Worm (Caenorhabditis elegans) whole organism, mixed stage, embryonic: ENCODE measurements around the gene Y73F4A.3.

Experiments
- bed-3 ChIP-seq: fragments of 200-800 bp; sonication (Bioruptor generic); optimal IDR thresholded peaks from 3 replicates; lab custom pipeline; 2018; ENCODE audit warnings: mild to moderate bottlenecking, missing genetic modification characterization, moderate library complexity, missing compliant biosample characterization
- blmp-1 ChIP-seq: fragments of 150-350 bp; optimal IDR thresholded peaks from 2 replicates; lab custom pipeline; 2014; ENCODE audit warnings: missing biosample characterization, missing genetic modification characterization
- ceh-39 ChIP-seq: fragments of 150-350 bp; optimal IDR thresholded peaks from 2 replicates; lab custom pipeline; 2014; ENCODE audit warnings: missing biosample characterization, missing genetic modification characterization
- ceh-43 ChIP-seq: fragments of 200-800 bp; sonication (Bioruptor generic); optimal IDR thresholded peaks from 2 replicates; lab custom pipeline; 2018; ENCODE audit warnings: mild to moderate bottlenecking, missing genetic modification characterization, moderate library complexity, missing compliant biosample characterization
- ces-1 ChIP-seq: fragments of 150-350 bp; optimal IDR thresholded peaks from 2 replicates; lab custom pipeline; 2014; ENCODE audit warnings: missing biosample characterization, missing genetic modification reagents, missing genetic modification characterization
- cnd-1 ChIP-seq: fragments of 200-800 bp; sonication (Bioruptor generic); optimal IDR thresholded peaks from 2 replicates; lab custom pipeline; 2018; ENCODE audit warnings: mild to moderate bottlenecking, missing genetic modification characterization, missing compliant biosample characterization
- drap-1 ChIP-seq: fragments of 200-800 bp; sonication (Bioruptor generic); optimal IDR thresholded peaks from 3 replicates; lab custom pipeline; 2018; ENCODE audit warnings: mild to moderate bottlenecking, missing genetic modification characterization, missing compliant biosample characterization
- elt-1 ChIP-seq: sonication (generic microtip); optimal IDR thresholded peaks from 2 replicates; lab custom pipeline; 2017; ENCODE audit warnings: missing genetic modification characterization, mild to moderate bottlenecking, missing compliant biosample characterization, antibody characterized with exemption, moderate library complexity, borderline replicate concordance; ENCODE audit not compliant: insufficient read depth
- elt-3 ChIP-seq: fragments of 150-350 bp; optimal IDR thresholded peaks from 2 replicates; lab custom pipeline; 2014; ENCODE audit warnings: missing biosample characterization, missing genetic modification characterization
- flh-1 ChIP-seq: fragments of 200-800 bp; sonication (Bioruptor generic); optimal IDR thresholded peaks from 2 replicates; lab custom pipeline; 2018; ENCODE audit warnings: mild to moderate bottlenecking, missing genetic modification characterization, moderate library complexity, missing compliant biosample characterization
- ham-2 ChIP-seq: fragments of 200-800 bp; sonication (Bioruptor generic); optimal IDR thresholded peaks from 2 replicates; lab custom pipeline; 2018; ENCODE audit warnings: mild to moderate bottlenecking, missing genetic modification characterization, missing compliant biosample characterization
- hlh-1 ChIP-seq: fragments of 150-350 bp; optimal IDR thresholded peaks from 2 replicates; lab custom pipeline; 2014; ENCODE audit warnings: missing biosample characterization, missing genetic modification reagents, missing genetic modification characterization
- lin-13 ChIP-seq: fragments of 150-350 bp; optimal IDR thresholded peaks from 2 replicates; lab custom pipeline; 2014; ENCODE audit warnings: missing biosample characterization, missing genetic modification characterization
- mab-5 ChIP-seq: fragments of 150-350 bp; optimal IDR thresholded peaks from 2 replicates; lab custom pipeline; 2014; ENCODE audit warnings: missing biosample characterization, missing genetic modification characterization
- mep-1 ChIP-seq: fragments of 150-350 bp; optimal IDR thresholded peaks from 2 replicates; lab custom pipeline; 2017; ENCODE audit warnings: missing biosample characterization, missing genetic modification reagents, missing genetic modification characterization, inconsistent platforms
- nhr-28 ChIP-seq: fragments of 150-350 bp; optimal IDR thresholded peaks from 2 replicates; lab custom pipeline; 2014; ENCODE audit warnings: missing biosample characterization, missing genetic modification characterization
- nhr-76 ChIP-seq: sonication (generic microtip); optimal IDR thresholded peaks from 2 replicates; lab custom pipeline; 2017; ENCODE audit warnings: missing biosample characterization, missing genetic modification characterization
- pha-4 ChIP-seq: fragments of 150-350 bp; optimal IDR thresholded peaks from 2 replicates; lab custom pipeline; 2018; ENCODE audit warnings: missing biosample characterization, missing genetic modification reagents, missing genetic modification characterization
- sem-2 ChIP-seq: fragments of 200-800 bp; sonication (Bioruptor generic); optimal IDR thresholded peaks from 2 replicates; lab custom pipeline; 2018; ENCODE audit warnings: mild to moderate bottlenecking, missing genetic modification characterization, missing compliant biosample characterization
- snpc-4 ChIP-seq: fragments of 150-350 bp; optimal IDR thresholded peaks from 2 replicates; lab custom pipeline; 2014; ENCODE audit warnings: missing biosample characterization, missing genetic modification characterization
- tbx-8 ChIP-seq: fragments of 200-800 bp; sonication (Bioruptor generic); optimal IDR thresholded peaks from 2 replicates; lab custom pipeline; 2018; ENCODE audit warnings: mild to moderate bottlenecking, missing genetic modification characterization, moderate library complexity, missing compliant biosample characterization
- unc-120 ChIP-seq: sonication (generic microtip); optimal IDR thresholded peaks from 2 replicates; lab custom pipeline; 2017; ENCODE audit warnings: missing genetic modification characterization, missing compliant biosample characterization; ENCODE audit not compliant: poor library complexity, severe bottlenecking
- unc-39 ChIP-seq: fragments of 150-350 bp; optimal IDR thresholded peaks from 2 replicates; lab custom pipeline; 2014; ENCODE audit warnings: missing biosample characterization, missing genetic modification characterization
- unc-62 ChIP-seq: fragments of 150-350 bp; optimal IDR thresholded peaks from 2 replicates; lab custom pipeline; 2014; ENCODE audit warnings: missing biosample characterization, missing genetic modification reagents, missing genetic modification characterization
- zip-8 ChIP-seq: fragments of 150-350 bp; optimal IDR thresholded peaks from 2 replicates; lab custom pipeline; 2014; ENCODE audit warnings: missing biosample characterization, missing genetic modification characterization
- ztf-11 ChIP-seq: fragments of 150-350 bp; optimal IDR thresholded peaks from 2 replicates; lab custom pipeline; 2014; ENCODE audit warnings: missing biosample characterization, missing genetic modification characterization

Gene Y73F4A.3

ce11 chrIV:9000664-9001063 is 39.6 kb downstream of the Y73F4A.3 start:
- TF ChIP-seq mep-1 (tag; lab: Kevin White, UChicago) = no peak
- no peak for TF ChIP-seq ham-2
- no peak for TF ChIP-seq mab-5 (tag; lab: Kevin White, UChicago)
- no peak for TF ChIP-seq nhr-28 (tag; lab: Kevin White, UChicago)
- TF ChIP-seq ztf-11 (tag; lab: Kevin White, UChicago) = no peak
- TF ChIP-seq blmp-1 (tag; lab: Kevin White, UChicago) = no peak
- TF ChIP-seq pha-4 (tag; lab: Kevin White, UChicago) = no peak
- no peak for TF ChIP-seq drap-1 (GFP tag; lab: Kevin White, UChicago)
- no peak for TF ChIP-seq unc-39 (tag; lab: Kevin White, UChicago)
- TF ChIP-seq sem-2 (GFP tag; lab: Kevin White, UChicago) = no peak
- TF ChIP-seq tbx-8 (GFP tag; lab: Kevin White, UChicago) = no peak
- TF ChIP-seq unc-62 (GFP tag; lab: Kevin White, UChicago) = no peak
- TF ChIP-seq hlh-1 (tag; lab: Kevin White, UChicago) = no peak
- no peak for TF ChIP-seq lin-13 (tag; lab: Kevin White, UChicago)
- TF ChIP-seq unc-120 = no peak
- TF ChIP-seq flh-1 (GFP tag; lab: Kevin White, UChicago) = no peak

DNA sequence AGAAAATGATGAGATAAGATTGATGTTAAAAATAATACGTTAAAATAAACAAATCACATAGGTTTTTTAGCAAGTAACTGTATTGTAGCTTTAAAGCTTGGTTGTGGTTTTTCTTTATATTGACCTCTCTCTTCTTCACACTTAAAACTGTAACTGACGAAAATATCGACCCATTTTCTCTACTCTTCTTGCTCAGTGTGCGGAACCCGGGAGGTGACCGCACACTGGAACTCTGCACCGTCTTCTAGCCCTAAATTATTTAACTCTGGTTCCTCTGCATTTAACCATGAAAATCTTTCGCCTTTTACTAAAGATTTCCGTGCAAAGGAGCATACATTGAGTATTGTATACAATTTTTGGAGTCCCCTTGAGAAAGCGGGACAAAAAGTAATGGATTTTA is 45.8 kb downstream of the Y73F4A.3 start:
- TF ChIP-seq ham-2 (no peak), nhr-76 (no peak), elt-1 (tag; lab: Kevin White, UChicago) (no peak), pha-4 (tag; lab: Kevin White, UChicago) (no peak), hlh-1 (tag; lab: Kevin White, UChicago) (no peak), ces-1 (no peak), bed-3 (no peak), ceh-39 (no peak), flh-1 (GFP tag; lab: Kevin White, UChicago) (no peak), lin-13 (tag; lab: Kevin White, UChicago) (no peak), zip-8 (tag; lab: Kevin White, UChicago) (no peak), snpc-4 (tag; lab: Kevin White, UChicago) (no peak), nhr-28 (tag; lab: Kevin White, UChicago) (no peak), cnd-1 (no peak)

ce11 chrIV:8992786-8993185 is 47.5 kb downstream of the Y73F4A.3 start, which contains the start of gene mltn-12:
mltn-12 (plus strand) TSS chrIV:8993086.
- TF ChIP-seq zip-8 (tag; lab: Kevin White, UChicago) = no peak
- TF ChIP-seq ceh-43 = no peak
- no peak for TF ChIP-seq snpc-4 (tag; lab: Kevin White, UChicago)
- TF ChIP-seq bed-3 = no peak
- TF ChIP-seq unc-120 = no peak
- TF ChIP-seq ham-2 = no peak
- TF ChIP-seq elt-3 (tag; lab: Kevin White, UChicago) = no peak
- TF ChIP-seq, all 35 proteins: peak for 0
